Comparison of ENCODE assay signal across 1 fruit fly cellular context in genomic region chr3L:21223268-21223667, dm6.
TF ChIP-seq lines count a peak whose summit lies in the region.

No protein-coding gene starts in this region.

TF ChIP-seq in whole organism, embryonic, 481 proteins besides CTCF, POLR2A, EP300 and RAD21 (continued from another document):
- TF ChIP-seq nmo (GFP tag; optimal IDR thresholded peaks at IDR 0.05; lab: Kevin White, UChicago) (peak; percentile 3), kni (GFP tag; optimal IDR thresholded peaks at IDR 0.05; lab: Kevin White, UChicago) (no peak), CG9215 (GFP tag; IDR thresholded peaks at IDR 0.05; lab: Robert Waterston, UW) (no peak), CG8924 (tag; optimal IDR thresholded peaks at IDR 0.05; lab: Kevin White, UChicago) (no peak), CG8388 (GFP tag; optimal IDR thresholded peaks at IDR 0.05; lab: Kevin White, UChicago) (no peak), maf-S (GFP tag; optimal IDR thresholded peaks at IDR 0.05; lab: Kevin White, UChicago) (no peak), PHDP (tag; optimal IDR thresholded peaks at IDR 0.05; lab: Kevin White, UChicago) (no peak), CG15073 (GFP tag; optimal IDR thresholded peaks at IDR 0.05; lab: Kevin White, UChicago) (no peak), CG14050 (GFP tag; IDR thresholded peaks at IDR 0.05; lab: Robert Waterston, UW) (no peak), psq (GFP tag; optimal IDR thresholded peaks at IDR 0.05; lab: Kevin White, UChicago) (no peak), sd (tag; optimal IDR thresholded peaks at IDR 0.05; lab: Kevin White, UChicago) (peak; percentile 91), oc (tag; optimal IDR thresholded peaks at IDR 0.05; lab: Kevin White, UChicago) (no peak), tap (tag; optimal IDR thresholded peaks at IDR 0.05; lab: Kevin White, UChicago) (no peak), CG17359 (tag; optimal IDR thresholded peaks at IDR 0.05; lab: Kevin White, UChicago) (no peak), CG11085 (GFP tag; IDR thresholded peaks at IDR 0.05; lab: Robert Waterston, UW) (no peak), CG7839 (tag; optimal IDR thresholded peaks at IDR 0.05; lab: Kevin White, UChicago) (peak; percentile 51), chif (GFP tag; optimal IDR thresholded peaks at IDR 0.05; lab: Kevin White, UChicago) (no peak), CG34224 (GFP tag; IDR thresholded peaks at IDR 0.05; lab: Robert Waterston, UW; ENCODE audit: partially characterized antibody) (no peak), CG10274 (GFP tag; optimal IDR thresholded peaks at IDR 0.05; lab: Kevin White, UChicago) (no peak), bsh (GFP tag; optimal IDR thresholded peaks at IDR 0.05; lab: Kevin White, UChicago) (peak in 1 of 2 experiments; percentile 48), CG12104 (GFP tag; optimal IDR thresholded peaks at IDR 0.05; lab: Kevin White, UChicago) (no peak), CG3163 (GFP tag; optimal IDR thresholded peaks at IDR 0.05; lab: Kevin White, UChicago) (no peak), CG12744 (GFP tag; optimal IDR thresholded peaks at IDR 0.05; lab: Kevin White, UChicago) (no peak), CG14014 (GFP tag; IDR thresholded peaks at IDR 0.05; lab: Robert Waterston, UW) (no peak), CG4820 (GFP tag; optimal IDR thresholded peaks at IDR 0.05; lab: Kevin White, UChicago) (no peak), hkb (optimal IDR thresholded peaks at IDR 0.05; lab: Kevin White, UChicago) (no peak), hkb (GFP tag; IDR thresholded peaks at IDR 0.05; lab: Robert Waterston, UW) (no peak), Fer3 (tag; optimal IDR thresholded peaks at IDR 0.05; lab: Kevin White, UChicago) (no peak), CG6765 (GFP tag; optimal IDR thresholded peaks at IDR 0.05; lab: Kevin White, UChicago) (no peak), CG5180 (GFP tag; optimal IDR thresholded peaks at IDR 0.05; lab: Kevin White, UChicago) (no peak), Hey (tag; optimal IDR thresholded peaks at IDR 0.05; lab: Kevin White, UChicago) (no peak)
